Fruit fly (Drosophila melanogaster): ENCODE data around the gene AdipoR.

DNA sequence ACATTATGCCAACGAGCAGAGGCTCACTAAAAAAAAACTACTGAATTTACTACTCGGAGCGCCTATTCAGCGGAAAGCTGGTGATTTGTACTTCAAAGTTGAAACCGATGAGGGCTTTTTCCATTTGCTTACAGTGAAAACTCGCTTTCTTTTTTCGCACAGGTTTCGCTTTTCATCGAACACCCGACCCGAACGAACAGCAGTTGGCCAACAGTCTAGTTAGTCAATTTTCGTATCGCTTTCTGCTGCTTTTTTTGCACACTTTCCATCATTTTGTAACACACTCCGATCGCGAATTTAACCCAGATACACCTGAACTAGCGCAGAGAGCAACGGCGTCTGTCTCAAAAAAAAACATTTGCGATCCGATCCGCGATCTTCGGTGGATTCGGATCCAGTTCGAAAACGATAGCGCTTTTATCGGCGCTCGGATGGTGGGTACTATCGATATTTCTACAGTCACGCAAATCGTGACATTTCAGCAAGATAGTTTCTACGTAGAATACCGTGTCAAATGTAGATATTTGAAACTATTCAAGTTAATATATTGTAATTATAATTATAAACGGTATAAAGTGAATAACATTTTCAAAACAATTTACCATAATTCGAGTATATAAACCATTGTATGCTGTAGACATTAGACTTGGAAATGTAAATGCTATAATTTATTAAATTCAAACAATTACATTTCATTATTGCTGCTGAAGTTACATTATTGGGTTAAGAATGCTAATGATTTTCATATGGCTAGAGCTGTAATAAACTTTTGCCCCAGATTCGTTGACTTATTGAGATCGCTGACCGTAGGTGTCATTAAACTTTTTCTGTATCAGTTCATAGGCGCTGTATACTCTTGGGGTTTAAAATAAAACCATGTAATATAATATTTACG lies 19.1 kb downstream of the AdipoR start, which contains the start of gene CG5346:
- TF ChIP-seq Hr83 (GFP tag; optimal IDR thresholded peaks at IDR 0.05; ENCODE audit: poor library complexity, severe bottlenecking) (no peak), lola (GFP tag; optimal IDR thresholded peaks at IDR 0.05) (no peak), br (GFP tag; optimal IDR thresholded peaks at IDR 0.05) (no peak), Vsx2 (GFP tag; optimal IDR thresholded peaks at IDR 0.05; ENCODE audit: partially characterized antibody) (no peak)

All from whole organism, wandering third instar larva.